Fruit fly (Drosophila melanogaster): Measurements from ENCODE around the gene CG14689.

The CG14689 gene

DNA sequence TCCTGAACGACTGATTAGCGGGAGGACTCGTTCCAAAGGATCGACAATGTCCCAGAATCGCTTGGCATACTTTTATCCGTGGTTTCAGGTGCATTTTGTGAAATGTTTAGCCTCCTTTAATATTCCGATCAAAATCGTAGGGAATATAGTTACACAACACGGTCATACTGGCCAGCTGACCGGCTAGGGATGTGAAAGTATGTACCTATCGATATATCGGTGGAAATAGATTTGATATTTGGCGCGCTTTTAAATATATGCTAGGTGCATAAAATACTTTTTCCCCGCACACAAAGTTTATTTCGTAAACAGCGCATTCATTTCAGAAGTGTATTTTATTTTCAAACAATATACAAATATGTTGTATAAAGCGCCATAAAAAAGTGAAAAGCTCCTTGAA lies 2.9 kb downstream of the CG14689 start, which contains the start of gene CG31278 (continued):
- TF ChIP-seq CG3407 (GFP tag; optimal IDR thresholded peaks at IDR 0.05) (no peak), CG2116 (GFP tag; optimal IDR thresholded peaks at IDR 0.05) (peak; percentile 46), tio (GFP tag; optimal IDR thresholded peaks at IDR 0.05) (no peak)

DNA sequence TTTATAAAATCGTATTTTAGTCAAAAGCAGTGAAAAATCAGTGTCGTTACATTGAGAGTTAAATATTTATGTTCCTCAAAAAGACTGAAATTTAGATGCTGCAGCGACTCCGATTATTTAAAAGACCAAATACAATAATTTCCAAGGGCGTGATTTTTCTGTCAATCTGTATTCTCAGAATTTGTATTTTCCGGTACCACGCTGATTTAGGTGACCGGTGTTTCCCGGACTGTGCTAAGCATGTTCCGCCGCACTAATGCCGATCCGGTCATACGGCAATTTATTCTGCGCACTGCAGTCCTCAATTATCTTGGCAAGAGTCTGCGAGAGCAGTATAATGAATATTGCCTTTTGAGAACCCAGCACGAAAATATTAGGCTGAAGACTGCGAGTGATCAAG lies 4.3 kb downstream of the CG14689 start, which contains the start of the genes CG31467 and CG14684:
TSS of gene CG31467 (minus strand) at position 101 of the 400 bp plus-strand sequence.
TSS of gene CG14684 (plus strand) at position 212 of the 400 bp plus-strand sequence.
- TF ChIP-seq CG5180 (GFP tag; optimal IDR thresholded peaks at IDR 0.05) (no peak), pho (GFP tag; optimal IDR thresholded peaks at IDR 0.05) (no peak)

DNA sequence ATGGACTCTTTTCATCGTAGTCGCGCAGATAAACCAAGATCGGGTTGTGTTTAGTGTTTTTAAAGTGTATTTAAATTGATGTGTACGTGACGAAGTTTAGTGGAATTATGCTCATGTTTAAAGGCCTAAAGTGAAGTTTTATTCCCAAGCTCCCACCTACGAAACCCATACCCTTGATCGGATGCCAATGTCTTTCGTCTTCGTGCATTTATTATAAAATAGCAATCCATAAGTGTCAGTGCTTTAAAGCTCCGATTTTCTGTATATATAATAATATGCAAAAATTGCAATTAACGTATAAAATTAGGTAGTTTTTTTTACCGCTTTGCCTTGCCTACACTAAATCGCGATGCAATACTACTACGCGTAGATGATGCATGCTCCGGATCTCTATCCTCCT lies 6.1 kb downstream of the CG14689 start, which contains the start of gene CG31391:
TSS of gene CG31391 (minus strand) at position 101 of the 400 bp plus-strand sequence.
- TF ChIP-seq ttk (GFP tag; IDR thresholded peaks at IDR 0.05) (no peak), lmd (GFP tag; IDR thresholded peaks at IDR 0.05) (no peak), zfh2 (GFP tag; optimal IDR thresholded peaks at IDR 0.05) (no peak), gcm2 (GFP tag; optimal IDR thresholded peaks at IDR 0.05) (no peak), CG32772 (GFP tag; IDR thresholded peaks at IDR 0.05) (no peak), otp (GFP tag; IDR thresholded peaks at IDR 0.05) (no peak), CG1647 (GFP tag; optimal IDR thresholded peaks at IDR 0.05) (no peak), sqz (GFP tag; optimal IDR thresholded peaks at IDR 0.05) (no peak), Side (GFP tag; optimal IDR thresholded peaks at IDR 0.05) (no peak), Abd-B (GFP tag; optimal IDR thresholded peaks at IDR 0.05) (no peak), zf30C (GFP tag; optimal IDR thresholded peaks at IDR 0.05) (no peak), scrt (GFP tag; optimal IDR thresholded peaks at IDR 0.05) (no peak), Gsc (GFP tag; IDR thresholded peaks at IDR 0.05) (no peak), eve (GFP tag; optimal IDR thresholded peaks at IDR 0.05) (no peak), hkb (optimal IDR thresholded peaks at IDR 0.05) (no peak), hkb (GFP tag; IDR thresholded peaks at IDR 0.05) (no peak), CG10565 (GFP tag; optimal IDR thresholded peaks at IDR 0.05) (no peak), seq (GFP tag; IDR thresholded peaks at IDR 0.05) (no peak), az2 (GFP tag; optimal IDR thresholded peaks at IDR 0.05) (no peak), fd102C (GFP tag; optimal IDR thresholded peaks at IDR 0.05) (no peak), CG2889 (GFP tag; IDR thresholded peaks at IDR 0.05) (no peak)

DNA sequence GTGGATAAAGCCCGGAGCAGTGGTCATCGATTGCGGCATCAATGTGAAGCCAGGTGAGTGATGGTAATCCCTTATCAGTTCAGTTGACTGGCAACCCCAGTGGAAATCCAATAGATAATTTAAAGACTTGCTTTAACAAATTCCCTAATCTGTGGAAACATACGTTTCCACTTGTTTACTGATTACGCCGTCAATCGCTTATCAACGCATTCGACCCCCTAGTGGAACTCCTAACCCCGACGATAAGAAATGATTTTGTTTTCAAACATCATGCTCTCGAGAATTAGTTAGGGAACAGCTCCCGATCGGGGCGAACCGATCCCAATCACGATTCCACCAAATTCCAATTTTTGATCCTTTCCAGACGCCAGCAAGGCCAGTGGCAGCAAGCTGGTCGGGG lies 10.4 kb downstream of the CG14689 start:
- TF ChIP-seq YL-1 (GFP tag; optimal IDR thresholded peaks at IDR 0.05): no peak
- no peak for TF ChIP-seq Taf1 (GFP tag; IDR thresholded peaks at IDR 0.05)
- no peak for TF ChIP-seq mld (GFP tag; IDR thresholded peaks at IDR 0.05; ENCODE audit: partially characterized antibody)
- no peak for TF ChIP-seq C15 (GFP tag; IDR thresholded peaks at IDR 0.05)
- TF ChIP-seq Aef1 (GFP tag; IDR thresholded peaks at IDR 0.05): no peak
- TF ChIP-seq Awh (GFP tag; IDR thresholded peaks at IDR 0.05): no peak
- no peak for TF ChIP-seq Ptx1 (GFP tag; IDR thresholded peaks at IDR 0.05)
- peak; percentile 93 for TF ChIP-seq Hey (tag; optimal IDR thresholded peaks at IDR 0.05)
- TF ChIP-seq CG6654 (GFP tag; optimal IDR thresholded peaks at IDR 0.05): no peak
- TF ChIP-seq chinmo (GFP tag; IDR thresholded peaks at IDR 0.05; ENCODE audit: partially characterized antibody): 0 out of 4 replicates have a peak, but pooled peaks have one; percentile 27
- TF ChIP-seq CG34376 (GFP tag; optimal IDR thresholded peaks at IDR 0.05): peak; percentile 20
- TF ChIP-seq schlank (tag; optimal IDR thresholded peaks at IDR 0.05): no peak
- TF ChIP-seq CG6854 (GFP tag; optimal IDR thresholded peaks at IDR 0.05): no peak
- TF ChIP-seq sug (tag; optimal IDR thresholded peaks at IDR 0.05): peak; percentile 97
- no peak for TF ChIP-seq CG15269 (tag; optimal IDR thresholded peaks at IDR 0.05)
- TF ChIP-seq Myb (GFP tag; optimal IDR thresholded peaks at IDR 0.05): no peak
- TF ChIP-seq exex (tag; optimal IDR thresholded peaks at IDR 0.05): peak; percentile 32
- no peak for TF ChIP-seq CG3163 (GFP tag; optimal IDR thresholded peaks at IDR 0.05)
- peak; percentile 14 for TF ChIP-seq CG15479 (GFP tag; optimal IDR thresholded peaks at IDR 0.05)
- TF ChIP-seq Sox100B (GFP tag; optimal IDR thresholded peaks at IDR 0.05): no peak
- TF ChIP-seq Stat92E (GFP tag; optimal IDR thresholded peaks at IDR 0.05): no peak

Data from whole organism, embryonic.